Worm (Caenorhabditis elegans) whole organism, L4 larva: ENCODE results near the gene dgk-4.

Experiments
- F37D6.2 ChIP-seq: sonication (generic microtip); optimal IDR thresholded peaks from 2 replicates; lab custom pipeline; 2016; ENCODE audit warnings: mild to moderate bottlenecking, missing genetic modification characterization, missing compliant biosample characterization
- F44E2.7 ChIP-seq: fragments of 200-800 bp; sonication (Bioruptor generic); IDR thresholded peaks from 2 replicates; pipeline ENCODE4 v2.1.2; 2022; ENCODE audit warnings: missing genetic modification characterization, missing compliant biosample characterization
- T20F7.1 ChIP-seq: fragments of 200-800 bp; sonication (Bioruptor generic); optimal IDR thresholded peaks from 2 replicates; lab custom pipeline; 2018; ENCODE audit warnings: mild to moderate bottlenecking, missing genetic modification characterization, missing compliant biosample characterization
- Y105C5A.15 ChIP-seq: fragments of 200-800 bp; sonication (Bioruptor generic); IDR thresholded peaks from 2 replicates; pipeline ENCODE4 v1.3.6; 2022; ENCODE audit warnings: missing genetic modification characterization, missing compliant biosample characterization
- Y48G9A.11 ChIP-seq: fragments of 200-800 bp; sonication (Bioruptor generic); IDR thresholded peaks from 2 replicates; pipeline ENCODE4 v1.3.6; 2022; ENCODE audit warnings: missing genetic modification reagents, missing genetic modification characterization, missing compliant biosample characterization
- aha-1 ChIP-seq: fragments of 150-350 bp; peaks from one replicate; lab custom pipeline; 2014; ENCODE audit warnings: missing biosample characterization, missing genetic modification characterization
- aly-2 ChIP-seq: sonication (generic microtip); optimal IDR thresholded peaks from 2 replicates; lab custom pipeline; 2018; ENCODE audit warnings: missing biosample characterization, missing genetic modification characterization
- ama-1 ChIP-seq: fragments of 150-350 bp; optimal IDR thresholded peaks from 2 replicates; lab custom pipeline; 2014; ENCODE audit warnings: inconsistent platforms, mixed read lengths
- ceh-28 ChIP-seq: fragments of 150-350 bp; optimal IDR thresholded peaks from 2 replicates; lab custom pipeline; 2014; ENCODE audit warnings: missing biosample characterization, missing genetic modification reagents, missing genetic modification characterization
- ceh-32 ChIP-seq: sonication (generic microtip); optimal IDR thresholded peaks from 2 replicates; lab custom pipeline; 2016; ENCODE audit warnings: mild to moderate bottlenecking, missing genetic modification characterization, missing compliant biosample characterization; ENCODE audit not compliant: poor library complexity
- cey-2 ChIP-seq: sonication (generic microtip); optimal IDR thresholded peaks from 3 replicates; lab custom pipeline; 2017; ENCODE audit warnings: missing genetic modification characterization, mild to moderate bottlenecking, missing compliant biosample characterization, antibody characterized with exemption, borderline replicate concordance; ENCODE audit not compliant: insufficient read depth
- daf-12 ChIP-seq: fragments of 150-350 bp; optimal IDR thresholded peaks from 2 replicates; lab custom pipeline; 2014; ENCODE audit warnings: missing biosample characterization, missing genetic modification reagents, missing genetic modification characterization
- daf-19 ChIP-seq: fragments of 200-800 bp; sonication (Bioruptor generic); conservative IDR thresholded peaks from 2 replicates; pipeline ENCODE4 v1.3.6; 2022; ENCODE audit warnings: missing genetic modification characterization, missing compliant biosample characterization
- dmd-8 ChIP-seq: fragments of 200-800 bp; sonication (Bioruptor generic); IDR thresholded peaks from 2 replicates; pipeline ENCODE4 v1.3.6; 2022; ENCODE audit warnings: missing genetic modification characterization, missing compliant biosample characterization
- dmd-9 ChIP-seq: fragments of 200-800 bp; sonication (Bioruptor generic); IDR thresholded peaks from 2 replicates; pipeline ENCODE4 v1.3.6; 2022; ENCODE audit warnings: missing genetic modification reagents, missing genetic modification characterization, missing compliant biosample characterization
- dpl-1 ChIP-seq: fragments of 150-350 bp; optimal IDR thresholded peaks from 2 replicates; lab custom pipeline; 2014; ENCODE audit warnings: missing biosample characterization, missing genetic modification reagents, missing genetic modification characterization
- duxl-1 ChIP-seq: sonication (generic microtip); optimal IDR thresholded peaks from 2 replicates; lab custom pipeline; 2016; ENCODE audit warnings: mild to moderate bottlenecking, missing genetic modification characterization, moderate library complexity, missing compliant biosample characterization; ENCODE audit not compliant: poor library complexity
- gei-8 ChIP-seq: fragments of 200-800 bp; sonication (Bioruptor generic); optimal IDR thresholded peaks from 2 replicates; lab custom pipeline; 2018; ENCODE audit warnings: mild to moderate bottlenecking, missing genetic modification characterization, missing compliant biosample characterization
- hif-1 ChIP-seq, 2 experiments: sonication (generic microtip); optimal IDR thresholded peaks; 2 replicates each; lab custom pipeline; 2016 to 2017; ENCODE audit warnings: missing compliant biosample characterization in 2 of 2, missing genetic modification characterization in 2 of 2, missing genetic modification reagents in 2 of 2, missing genotype in 2 of 2, mild to moderate bottlenecking in 1 of 2
- hlh-11 ChIP-seq: fragments of 200-800 bp; sonication (Bioruptor generic); optimal IDR thresholded peaks from 2 replicates; lab custom pipeline; 2018; ENCODE audit warnings: mild to moderate bottlenecking, missing genetic modification characterization, missing compliant biosample characterization
- hlh-30 ChIP-seq: sonication (generic microtip); optimal IDR thresholded peaks from 2 replicates; lab custom pipeline; 2017; ENCODE audit warnings: antibody characterized with exemption, mild to moderate bottlenecking, missing genetic modification characterization, missing compliant biosample characterization; ENCODE audit not compliant: insufficient read depth
- hmg-1.1 ChIP-seq: fragments of 200-800 bp; sonication (Bioruptor generic); IDR thresholded peaks from 2 replicates; pipeline ENCODE4 v1.3.6; 2022; ENCODE audit warnings: missing genetic modification reagents, missing genetic modification characterization, missing compliant biosample characterization
- jun-1 ChIP-seq: fragments of 150-350 bp; optimal IDR thresholded peaks from 2 replicates; lab custom pipeline; 2014; ENCODE audit warnings: missing biosample characterization, missing genetic modification reagents, missing genetic modification characterization
- lim-7 ChIP-seq: fragments of 200-800 bp; sonication (Bioruptor generic); IDR thresholded peaks from 2 replicates; pipeline ENCODE4 v1.3.6; 2022; ENCODE audit warnings: missing genetic modification characterization, missing compliant biosample characterization
- lin-1 ChIP-seq: fragments of 200-800 bp; sonication (Bioruptor generic); IDR thresholded peaks from 2 replicates; pipeline ENCODE4 v1.3.6; 2022; ENCODE audit warnings: missing genetic modification reagents, missing genetic modification characterization, missing compliant biosample characterization
- lin-15B ChIP-seq: fragments of 150-350 bp; sonication (generic microtip); optimal IDR thresholded peaks from 3 replicates; lab custom pipeline; 2014; ENCODE audit warnings: missing biosample characterization, missing genetic modification characterization
- lir-3 ChIP-seq: sonication (generic microtip); optimal IDR thresholded peaks from 2 replicates; lab custom pipeline; 2016; ENCODE audit warnings: mild to moderate bottlenecking, missing genetic modification characterization, missing compliant biosample characterization
- lsy-2 ChIP-seq, 2 experiments: fragments of 150-350 bp in 1 of 2; sonication (generic microtip) in 1 of 2; optimal IDR thresholded peaks; 2 replicates each; lab custom pipeline; 2014 to 2017; ENCODE audit warnings: missing biosample characterization in 2 of 2, missing genetic modification characterization in 2 of 2
- mxl-3 ChIP-seq: fragments of 200-800 bp; sonication (Bioruptor generic); optimal IDR thresholded peaks from 2 replicates; lab custom pipeline; 2018; ENCODE audit warnings: mild to moderate bottlenecking, missing genetic modification characterization, missing compliant biosample characterization
- nhr-237 ChIP-seq: sonication (generic microtip); optimal IDR thresholded peaks from 2 replicates; lab custom pipeline; 2017; ENCODE audit warnings: missing biosample characterization, missing genetic modification characterization
- nhr-25 ChIP-seq: sonication (generic microtip); optimal IDR thresholded peaks from 2 replicates; lab custom pipeline; 2017; ENCODE audit warnings: missing genetic modification characterization, mild to moderate bottlenecking, missing compliant biosample characterization, antibody characterized with exemption, moderate library complexity, borderline replicate concordance; ENCODE audit not compliant: insufficient read depth
- nhr-6 ChIP-seq: fragments of 150-350 bp; optimal IDR thresholded peaks from 2 replicates; lab custom pipeline; 2014; ENCODE audit warnings: missing biosample characterization, missing genetic modification characterization
- skn-1 ChIP-seq: fragments of 150-350 bp; optimal IDR thresholded peaks from 2 replicates; lab custom pipeline; 2014; ENCODE audit warnings: missing biosample characterization, missing genetic modification characterization
- tag-97 ChIP-seq: fragments of 200-800 bp; sonication (Bioruptor generic); IDR thresholded peaks from 2 replicates; pipeline ENCODE4 v1.3.6; 2022; ENCODE audit warnings: missing genetic modification characterization, missing compliant biosample characterization
- tra-1 ChIP-seq: fragments of 200-800 bp; sonication (Bioruptor generic); IDR thresholded peaks from 2 replicates; pipeline ENCODE4 v1.3.6; 2022; ENCODE audit warnings: missing genetic modification reagents, missing genetic modification characterization, missing compliant biosample characterization
- unc-130 ChIP-seq: sonication (generic microtip); optimal IDR thresholded peaks from 2 replicates; lab custom pipeline; 2016; ENCODE audit warnings: missing genetic modification reagents, missing genetic modification characterization, missing compliant biosample characterization
- unc-62 ChIP-seq, 3 experiments: fragments of 150-350 bp in 1 of 3; sonication (generic microtip); optimal IDR thresholded peaks in 2 of 3; peaks in 1 of 3; 1 replicate in 1 of 3; 2 replicates in 2 of 3; lab custom pipeline; 2014 to 2017; ENCODE audit warnings: missing biosample characterization in 3 of 3, missing genetic modification characterization in 3 of 3, missing genetic modification reagents in 3 of 3, missing genotype in 1 of 3
- zfp-2 ChIP-seq: sonication (generic microtip); optimal IDR thresholded peaks from 2 replicates; lab custom pipeline; 2016; ENCODE audit warnings: mild to moderate bottlenecking, missing genetic modification characterization, missing compliant biosample characterization
- zfp-3 ChIP-seq: fragments of 200-800 bp; sonication (Bioruptor generic); conservative IDR thresholded peaks from 2 replicates; pipeline ENCODE4 v1.3.6; 2022; ENCODE audit warnings: missing genetic modification reagents, missing genetic modification characterization, missing compliant biosample characterization

The dgk-4 gene

DNA sequence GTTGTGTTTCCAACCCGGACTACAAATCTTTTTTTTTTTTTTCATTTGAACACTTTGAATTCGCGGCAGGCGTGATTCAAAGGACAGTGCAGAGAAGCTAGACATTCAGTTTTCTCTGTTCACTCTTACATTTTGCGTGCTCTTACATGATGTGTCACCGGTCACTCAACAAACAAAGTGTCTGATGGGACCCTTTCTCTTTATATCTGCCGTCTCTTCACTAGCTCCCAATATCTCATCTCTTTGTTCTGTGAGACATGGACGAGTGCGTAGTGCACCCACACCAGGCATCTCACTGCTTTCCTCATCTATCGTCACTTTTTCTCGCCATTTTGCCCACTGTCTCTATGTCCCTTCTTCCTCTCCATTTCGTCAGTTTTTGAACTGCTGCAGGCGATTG lies 44.1 kb upstream of the dgk-4 start (continued):
- TF ChIP-seq cey-2 (tag; lab: Kevin White, UChicago) (no peak), hlh-30 (peak; percentile 50), lin-1 (GFP tag; lab: Robert Waterston, UW) (no peak), skn-1 (tag; lab: Kevin White, UChicago) (no peak), daf-19 (GFP tag; lab: Robert Waterston, UW) (no peak), jun-1 (tag; lab: Kevin White, UChicago) (no peak), duxl-1 (tag; lab: Kevin White, UChicago) (no peak), nhr-6 (peak; percentile 10), nhr-25 (peak; percentile 9), zfp-3 (GFP tag; lab: Robert Waterston, UW) (no peak), F44E2.7 (GFP tag; lab: Robert Waterston, UW) (no peak), ceh-32 (tag; lab: Kevin White, UChicago) (no peak), hif-1 (tag; optimal IDR thresholded peaks at IDR 0.05; lab: Kevin White, UChicago) (peak in 1 of 2 experiments; percentile 23), zfp-2 (tag; lab: Kevin White, UChicago) (no peak), F37D6.2 (tag; lab: Kevin White, UChicago) (no peak), Y48G9A.11 (no peak), dmd-9 (GFP tag; lab: Robert Waterston, UW) (no peak), Y105C5A.15 (GFP tag; lab: Robert Waterston, UW) (no peak), ceh-28 (tag; lab: Kevin White, UChicago) (no peak), mxl-3 (GFP tag; lab: Kevin White, UChicago) (peak; percentile 29), nhr-237 (tag; lab: Kevin White, UChicago) (no peak), hmg-1.1 (GFP tag; lab: Robert Waterston, UW) (no peak; the same call in 1 of the 2 replicates), T20F7.1 (GFP tag; lab: Kevin White, UChicago) (no peak), aly-2 (no peak), gei-8 (GFP tag; lab: Kevin White, UChicago) (no peak), tag-97 (GFP tag; lab: Robert Waterston, UW) (no peak), dpl-1 (GFP tag; lab: Kevin White, UChicago) (peak; percentile 54), ama-1 (lab: Kevin White, UChicago) (no peak), unc-62 (GFP tag; optimal IDR thresholded peaks at IDR 0.05 in 1 of 2; lab: Kevin White, UChicago) (peak in 1 of 2 experiments; percentile 84), unc-62 (tag; optimal IDR thresholded peaks at IDR 0.05; lab: Kevin White, UChicago) (peak; percentile 48)

DNA sequence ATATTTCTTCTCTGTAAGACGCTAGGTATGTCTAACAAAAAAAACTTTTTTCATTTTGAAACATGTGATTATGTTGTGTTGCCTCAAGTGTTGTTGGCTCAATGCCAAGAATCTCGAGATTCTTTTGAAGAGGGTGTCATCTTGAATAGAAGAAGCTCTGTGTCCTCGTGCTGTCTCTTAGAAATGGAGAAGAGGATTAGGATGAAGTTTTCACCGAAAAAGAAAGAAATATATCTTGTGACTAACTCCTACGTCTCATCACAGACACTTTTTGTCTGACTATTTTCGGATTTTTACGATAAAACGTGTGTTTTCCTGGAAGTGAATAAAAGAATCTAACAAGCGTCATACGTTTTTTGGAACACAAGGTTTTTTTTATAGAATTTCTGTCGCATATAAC lies 43.5 kb upstream of the dgk-4 start:
- TF ChIP-seq hlh-11 (no peak), lin-15B (no peak), hlh-30 (peak; percentile 60), aha-1 (tag; lab: Kevin White, UChicago) (no peak), dmd-8 (GFP tag; lab: Robert Waterston, UW) (no peak), cey-2 (tag; lab: Kevin White, UChicago) (no peak), lsy-2 (tag; optimal IDR thresholded peaks at IDR 0.05; lab: Kevin White, UChicago) (peak in 1 of 2 experiments; percentile 33)

DNA sequence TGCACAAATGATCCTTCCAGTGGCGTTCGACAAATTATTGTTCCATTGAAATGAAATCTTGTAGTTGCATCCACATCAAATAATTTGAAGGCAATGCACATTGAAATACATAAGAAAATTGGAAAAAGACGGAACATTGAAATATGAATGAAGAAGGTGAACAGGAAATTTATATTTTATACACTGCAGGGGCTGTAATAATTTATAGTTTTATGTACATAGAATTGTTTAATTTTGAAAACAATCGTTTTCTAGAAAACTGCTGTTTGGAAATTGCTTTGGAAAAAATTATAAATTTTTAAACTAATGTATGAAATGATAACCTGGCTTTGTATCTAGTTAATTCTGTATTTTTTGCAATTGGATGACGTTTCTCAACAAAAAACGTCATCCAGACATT lies 35.8 kb upstream of the dgk-4 start, which contains the start of gene Y59H11AR.3:
TSS of gene Y59H11AR.3 (minus strand) at position 101 of the 400 bp plus-strand sequence.
- TF ChIP-seq F37D6.2 (tag; lab: Kevin White, UChicago): no peak
- no peak for TF ChIP-seq tra-1 (GFP tag; lab: Robert Waterston, UW)
- TF ChIP-seq lir-3 (tag; lab: Kevin White, UChicago): no peak
- TF ChIP-seq hif-1 (tag; optimal IDR thresholded peaks at IDR 0.05; lab: Kevin White, UChicago): no peak
- TF ChIP-seq unc-130: no peak
- no peak for TF ChIP-seq lim-7 (GFP tag; lab: Robert Waterston, UW)
- TF ChIP-seq daf-12 (tag; lab: Kevin White, UChicago): no peak
